Worm (Caenorhabditis elegans): ENCODE measurements around the gene unc-7.
A peak's percentile ranks its signal among the peaks of the same experiment; 100 is the strongest.

Gene unc-7

ce11 chrX:15155054-15155453 is 7.5 kb upstream of the unc-7 start:
- TF ChIP-seq snpc-4 (tag; optimal IDR thresholded peaks at IDR 0.05), result no peak
- no peak for TF ChIP-seq pqm-1 (tag; optimal IDR thresholded peaks at IDR 0.05)
- TF ChIP-seq mab-9 (GFP tag; IDR thresholded peaks at IDR 0.05), result no peak
- peak; percentile 57 for TF ChIP-seq nhr-85 (tag)
- TF ChIP-seq nhr-77 (tag; optimal IDR thresholded peaks at IDR 0.05), result no peak
- TF ChIP-seq tbx-2 (tag; optimal IDR thresholded peaks at IDR 0.05), result peak; percentile 50
- TF ChIP-seq C16A3.4 (tag; optimal IDR thresholded peaks at IDR 0.05), result no peak
- TF ChIP-seq ztf-11 (tag; optimal IDR thresholded peaks at IDR 0.05), result no peak
- no peak for TF ChIP-seq egl-27 (tag; optimal IDR thresholded peaks at IDR 0.05)
- no peak for TF ChIP-seq efl-1 (optimal IDR thresholded peaks at IDR 0.05)
- TF ChIP-seq efl-1 (GFP tag; optimal IDR thresholded peaks at IDR 0.05 in 1 of 2), result peak in 1 of 2 experiments; percentile 29
- no peak for TF ChIP-seq fkh-10 (GFP tag; optimal IDR thresholded peaks at IDR 0.05)
- no peak for TF ChIP-seq unc-62 (GFP tag; optimal IDR thresholded peaks at IDR 0.05)
- no peak for TF ChIP-seq hlh-4 (tag; optimal IDR thresholded peaks at IDR 0.05)
- TF ChIP-seq lsy-2 (tag; optimal IDR thresholded peaks at IDR 0.05), result peak in 1 of 2 experiments; percentile 8
- TF ChIP-seq nhr-71 (tag; optimal IDR thresholded peaks at IDR 0.05), result no peak
- no peak for TF ChIP-seq unc-86 (tag; optimal IDR thresholded peaks at IDR 0.05)
- peak; percentile 61 for TF ChIP-seq lin-14 (GFP tag; optimal IDR thresholded peaks at IDR 0.05)
- TF ChIP-seq lin-39 (tag; optimal IDR thresholded peaks at IDR 0.05), result no peak

DNA sequence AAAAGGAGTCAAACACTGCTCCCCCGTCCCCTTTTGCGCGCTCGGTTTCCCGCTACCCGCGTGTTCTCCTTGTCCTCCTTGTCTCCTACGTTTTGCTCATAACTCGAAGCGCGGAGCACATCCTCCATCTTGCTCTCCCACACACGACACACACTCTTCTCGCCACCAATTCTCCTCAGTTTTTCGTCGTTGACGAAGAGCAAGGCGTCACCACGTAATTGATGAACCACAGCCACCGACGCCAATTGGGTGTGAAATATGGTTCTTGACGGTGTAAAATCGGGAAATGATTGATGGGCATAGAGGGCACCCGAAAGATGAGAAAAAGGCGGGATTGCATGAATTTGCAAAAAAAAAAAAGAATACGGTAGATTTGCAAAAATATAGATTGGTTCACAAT is 1.3 kb upstream of the unc-7 start:
- TF ChIP-seq vab-15 (tag; optimal IDR thresholded peaks at IDR 0.05) (no peak), fkh-8 (tag; optimal IDR thresholded peaks at IDR 0.05) (no peak), ceh-82 (tag; optimal IDR thresholded peaks at IDR 0.05) (no peak), ceh-63 (GFP tag; optimal IDR thresholded peaks at IDR 0.05) (no peak), fos-1 (tag; optimal IDR thresholded peaks at IDR 0.05) (no peak)

ce11 chrX:15148389-15148788 is 849 bp upstream of the unc-7 start:
- TF ChIP-seq elt-3 (tag; optimal IDR thresholded peaks at IDR 0.05) (no peak), nhr-85 (tag) (peak; percentile 10)

DNA sequence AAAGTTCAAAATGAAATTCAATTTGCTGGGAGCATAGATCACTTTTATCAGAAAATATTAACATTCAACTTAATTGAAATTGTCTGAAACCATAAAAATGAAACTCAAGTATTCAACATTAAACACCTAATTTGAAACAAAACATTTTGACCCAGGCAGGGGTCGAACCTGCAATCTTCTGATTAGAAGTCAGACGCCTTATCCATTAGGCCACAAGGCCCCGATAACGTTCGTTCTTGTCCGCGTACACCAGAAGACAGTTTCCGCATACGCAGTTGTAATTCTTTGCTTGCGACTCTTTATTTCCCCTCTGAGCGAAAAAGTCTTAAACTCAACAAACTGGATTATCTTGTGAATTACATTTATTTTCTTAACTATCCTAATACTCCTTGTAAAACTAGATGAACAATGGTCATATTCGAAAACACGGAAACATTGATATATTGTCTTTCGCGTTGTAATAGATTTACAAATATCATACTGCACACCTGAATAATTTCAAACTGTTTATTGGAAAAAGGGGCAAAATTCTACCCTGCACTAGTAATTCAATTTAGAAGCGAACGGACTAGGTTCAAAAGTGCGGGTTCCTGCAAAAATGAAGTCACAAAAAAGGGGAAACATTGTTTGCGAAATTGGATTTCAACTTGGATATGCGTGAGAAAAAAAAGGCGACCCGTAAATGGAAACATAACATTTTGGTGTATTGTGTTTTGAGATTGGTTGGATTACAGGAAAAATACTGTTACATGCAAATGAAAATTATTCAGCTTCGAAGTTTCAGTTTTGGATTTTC is 927 bp downstream of the unc-7 start:
- TF ChIP-seq nhr-77 (tag; optimal IDR thresholded peaks at IDR 0.05) (no peak), nhr-20 (tag; optimal IDR thresholded peaks at IDR 0.05) (peak; percentile 0), fkh-4 (tag; optimal IDR thresholded peaks at IDR 0.05; ENCODE audit: borderline replicate concordance) (no peak), snu-23 (GFP tag; optimal IDR thresholded peaks at IDR 0.05) (peak; percentile 18), skn-1 (tag; optimal IDR thresholded peaks at IDR 0.05) (no peak), elt-2 (tag; optimal IDR thresholded peaks at IDR 0.05) (no peak), ceh-88 (GFP tag; IDR thresholded peaks at IDR 0.05) (no peak), pag-3 (tag; optimal IDR thresholded peaks at IDR 0.05; ENCODE audit: borderline replicate concordance, insufficient read depth) (no peak), hlh-17 (GFP tag; optimal IDR thresholded peaks at IDR 0.05; ENCODE audit: borderline replicate concordance) (no peak), nhr-71 (tag; optimal IDR thresholded peaks at IDR 0.05) (peak; percentile 22), pqm-1 (tag; optimal IDR thresholded peaks at IDR 0.05) (no peak), Y116A8C.19 (tag; optimal IDR thresholded peaks at IDR 0.05; ENCODE audit: borderline replicate concordance) (no peak), efl-3 (GFP tag; optimal IDR thresholded peaks at IDR 0.05) (no peak), C16A3.4 (tag; optimal IDR thresholded peaks at IDR 0.05) (peak; percentile 44), nhr-19 (GFP tag; conservative IDR thresholded peaks at IDR 0.05) (peak; percentile 14; the same call in 1 of the 2 replicates), lin-35 (GFP tag; optimal IDR thresholded peaks at IDR 0.05) (peak in 1 of 2 experiments; percentile 50), lir-3 (tag; optimal IDR thresholded peaks at IDR 0.05; ENCODE audit: poor library complexity) (no peak), nhr-90 (tag; optimal IDR thresholded peaks at IDR 0.05; ENCODE audit: poor library complexity) (peak; percentile 21), elt-3 (tag; optimal IDR thresholded peaks at IDR 0.05) (peak in 1 of 6 experiments; percentile 19)
